Fruit fly (Drosophila melanogaster): ENCODE data around the gene Npc2g.

dm6 chr3R:30762230-30762629 lies 17.2 kb upstream of the Npc2g start:
- TF ChIP-seq psq (optimal IDR thresholded peaks at IDR 0.05) (no peak), CG8478 (optimal IDR thresholded peaks at IDR 0.05) (no peak), Dll (optimal IDR thresholded peaks at IDR 0.05) (no peak), pan (optimal IDR thresholded peaks at IDR 0.05) (no peak)

All from whole organism.